Worm (Caenorhabditis elegans) whole organism, young adult: Measurements from ENCODE around the gene R144.13.

Source experiments
- F39B2.1 ChIP-seq: fragments of 200-800 bp; sonication (Bioruptor generic); IDR thresholded peaks from 2 replicates; pipeline ENCODE4 v1.3.6; 2022; ENCODE audit warnings: missing genetic modification reagents, missing genetic modification characterization, missing compliant biosample characterization
- F52B5.7 ChIP-seq: sonication (generic microtip); optimal IDR thresholded peaks from 2 replicates; lab custom pipeline; 2016; ENCODE audit warnings: mild to moderate bottlenecking, missing genetic modification characterization, missing compliant biosample characterization
- F57C9.4 ChIP-seq: sonication (generic microtip); optimal IDR thresholded peaks from 2 replicates; lab custom pipeline; 2017; ENCODE audit warnings: mild to moderate bottlenecking, missing genetic modification characterization, missing compliant biosample characterization
- T26A5.8 ChIP-seq: sonication (generic microtip); optimal IDR thresholded peaks from 2 replicates; lab custom pipeline; 2016; ENCODE audit warnings: missing genetic modification characterization, missing compliant biosample characterization
- Y79H2A.3 ChIP-seq: fragments of 200-800 bp; sonication (Bioruptor generic); conservative IDR thresholded peaks from 2 replicates; pipeline ENCODE4 v1.3.6; 2022; ENCODE audit warnings: missing genetic modification reagents, missing genetic modification characterization, missing compliant biosample characterization
- Y95B8A.8 ChIP-seq: fragments of 200-800 bp; sonication (Bioruptor generic); IDR thresholded peaks from 2 replicates; pipeline ENCODE4 v1.3.6; 2022; ENCODE audit warnings: missing genetic modification reagents, missing genetic modification characterization, missing compliant biosample characterization
- akir-1 ChIP-seq: fragments of 200-800 bp; sonication (Bioruptor generic); optimal IDR thresholded peaks from 2 replicates; lab custom pipeline; 2018; ENCODE audit warnings: mild to moderate bottlenecking, missing genetic modification characterization, moderate library complexity, missing compliant biosample characterization
- ama-1 ChIP-seq, 3 experiments: fragments of 150-350 bp in 1 of 3; sonication (generic microtip) in 2 of 3; optimal IDR thresholded peaks; 2 replicates each; lab custom pipeline; 2014 to 2018; ENCODE audit warnings: missing biosample characterization in 2 of 3, missing genetic modification characterization in 2 of 3, missing genetic modification reagents in 2 of 3
- aptf-2 ChIP-seq: fragments of 200-800 bp; sonication (Bioruptor generic); conservative IDR thresholded peaks from 2 replicates; pipeline ENCODE4 v1.3.6; 2022; ENCODE audit warnings: missing genetic modification reagents, missing genetic modification characterization, missing compliant biosample characterization
- attf-3 ChIP-seq: fragments of 200-800 bp; sonication (Bioruptor generic); conservative IDR thresholded peaks from 2 replicates; pipeline ENCODE4 v1.3.6; 2022; ENCODE audit warnings: missing genetic modification reagents, missing genetic modification characterization, missing compliant biosample characterization
- attf-5 ChIP-seq: fragments of 200-800 bp; sonication (Bioruptor generic); optimal IDR thresholded peaks from 2 replicates; lab custom pipeline; 2018; ENCODE audit warnings: mild to moderate bottlenecking, missing genetic modification characterization, missing compliant biosample characterization
- bed-1 ChIP-seq: fragments of 200-800 bp; sonication (Bioruptor generic); IDR thresholded peaks from 2 replicates; pipeline ENCODE4 v1.3.6; 2022; ENCODE audit warnings: missing genetic modification reagents, missing genetic modification characterization, missing compliant biosample characterization
- ccch-3 ChIP-seq: fragments of 200-800 bp; sonication (Bioruptor generic); optimal IDR thresholded peaks from 2 replicates; lab custom pipeline; 2018; ENCODE audit warnings: mild to moderate bottlenecking, missing genetic modification characterization, missing compliant biosample characterization
- cebp-1 ChIP-seq, 2 experiments: fragments of 200-800 bp in 1 of 2; sonication (Bioruptor generic) in 1 of 2; sonication (generic microtip) in 1 of 2; IDR thresholded peaks in 1 of 2; optimal IDR thresholded peaks in 1 of 2; 2 replicates each; pipeline versions ENCODE4 v1.3.6 to Lab custom; 2017 to 2022; ENCODE audit warnings: missing compliant biosample characterization in 2 of 2, missing genetic modification characterization in 2 of 2, mild to moderate bottlenecking in 1 of 2, missing genetic modification reagents in 1 of 2, moderate library complexity in 1 of 2
- ceh-40 ChIP-seq: fragments of 200-800 bp; sonication (Bioruptor generic); IDR thresholded peaks from 2 replicates; pipeline ENCODE4 v1.3.6; 2022; ENCODE audit warnings: missing genetic modification characterization, missing compliant biosample characterization
- ceh-79 ChIP-seq: sonication (generic microtip); optimal IDR thresholded peaks from 2 replicates; lab custom pipeline; 2017; ENCODE audit warnings: mild to moderate bottlenecking, missing genetic modification characterization, missing compliant biosample characterization
- chd-7 ChIP-seq: sonication (generic microtip); optimal IDR thresholded peaks from 2 replicates; lab custom pipeline; 2016; ENCODE audit warnings: mild to moderate bottlenecking, missing genetic modification characterization, moderate library complexity, missing compliant biosample characterization
- die-1 ChIP-seq: sonication (generic microtip); optimal IDR thresholded peaks from 2 replicates; lab custom pipeline; 2016; ENCODE audit warnings: missing genotype, mild to moderate bottlenecking, missing genetic modification characterization, missing compliant biosample characterization
- dox-1 ChIP-seq: fragments of 200-800 bp; sonication (Bioruptor generic); IDR thresholded peaks from 2 replicates; pipeline ENCODE4 v1.3.6; 2022; ENCODE audit warnings: missing genetic modification reagents, missing genetic modification characterization, missing compliant biosample characterization
- egrh-3 ChIP-seq: fragments of 200-800 bp; sonication (Bioruptor generic); IDR thresholded peaks from 2 replicates; pipeline ENCODE4 v1.3.6; 2022; ENCODE audit warnings: missing genetic modification reagents, missing genetic modification characterization, missing compliant biosample characterization
- ekl-4 ChIP-seq: fragments of 200-800 bp; sonication (Bioruptor generic); IDR thresholded peaks from 2 replicates; pipeline ENCODE4 v1.3.6; 2022; ENCODE audit warnings: missing genetic modification reagents, missing genetic modification characterization, missing compliant biosample characterization
- gei-17 ChIP-seq: fragments of 200-800 bp; sonication (Bioruptor generic); optimal IDR thresholded peaks from 2 replicates; lab custom pipeline; 2018; ENCODE audit warnings: mild to moderate bottlenecking, missing genetic modification characterization, missing compliant biosample characterization
- him-1 ChIP-seq: sonication (generic microtip); optimal IDR thresholded peaks from 2 replicates; lab custom pipeline; 2016; ENCODE audit warnings: missing genotype, missing genetic modification reagents, missing genetic modification characterization, missing compliant biosample characterization
- hlh-12 ChIP-seq: sonication (generic microtip); optimal IDR thresholded peaks from 2 replicates; lab custom pipeline; 2016; ENCODE audit warnings: missing genetic modification characterization, missing compliant biosample characterization
- hlh-26 ChIP-seq: fragments of 200-800 bp; sonication (Bioruptor generic); conservative IDR thresholded peaks from 2 replicates; pipeline ENCODE4 v1.3.6; 2022; ENCODE audit warnings: missing genetic modification reagents, missing genetic modification characterization, missing compliant biosample characterization
- hmg-20 ChIP-seq: fragments of 200-800 bp; sonication (Bioruptor generic); IDR thresholded peaks from 2 replicates; pipeline ENCODE4 v1.3.6; 2022; ENCODE audit warnings: missing genetic modification reagents, missing genetic modification characterization, missing compliant biosample characterization
- hsf-1 ChIP-seq: fragments of 200-800 bp; sonication (Bioruptor generic); IDR thresholded peaks from 2 replicates; pipeline ENCODE4 v1.3.6; 2022; ENCODE audit warnings: missing genetic modification reagents, missing genetic modification characterization, missing compliant biosample characterization
- lag-1 ChIP-seq: fragments of 200-800 bp; sonication (Bioruptor generic); IDR thresholded peaks from 2 replicates; pipeline ENCODE4 v1.3.6; 2022; ENCODE audit warnings: missing genetic modification reagents, missing genetic modification characterization, missing compliant biosample characterization
- let-607 ChIP-seq, 2 experiments: fragments of 200-800 bp in 1 of 2; sonication (Bioruptor generic) in 1 of 2; sonication (generic microtip) in 1 of 2; optimal IDR thresholded peaks; 2 replicates each; lab custom pipeline; 2016 to 2018; ENCODE audit warnings: mild to moderate bottlenecking in 2 of 2, missing compliant biosample characterization in 2 of 2, missing genetic modification characterization in 2 of 2, moderate library complexity in 2 of 2, missing genotype in 1 of 2
- lin-40 ChIP-seq: sonication (generic microtip); optimal IDR thresholded peaks from 2 replicates; lab custom pipeline; 2016; ENCODE audit warnings: missing genetic modification characterization, mild to moderate bottlenecking, missing compliant biosample characterization, missing genotype, missing genetic modification reagents
- lin-54 ChIP-seq: fragments of 200-800 bp; sonication (Bioruptor generic); optimal IDR thresholded peaks from 2 replicates; lab custom pipeline; 2018; ENCODE audit warnings: mild to moderate bottlenecking, missing genetic modification characterization, missing compliant biosample characterization
- mcd-1 ChIP-seq: fragments of 200-800 bp; sonication (Bioruptor generic); IDR thresholded peaks from 2 replicates; pipeline ENCODE4 v1.3.6; 2022; ENCODE audit warnings: missing genetic modification reagents, missing genetic modification characterization, missing compliant biosample characterization
- mes-4 ChIP-seq: sonication (generic microtip); optimal IDR thresholded peaks from 2 replicates; lab custom pipeline; 2016; ENCODE audit warnings: missing genotype, missing genetic modification characterization, missing compliant biosample characterization
- mxl-1 ChIP-seq: sonication (generic microtip); optimal IDR thresholded peaks from 2 replicates; lab custom pipeline; 2016; ENCODE audit warnings: missing genetic modification characterization, missing compliant biosample characterization
- nhr-90 ChIP-seq: sonication (generic microtip); optimal IDR thresholded peaks from 2 replicates; lab custom pipeline; 2016; ENCODE audit warnings: missing genotype, mild to moderate bottlenecking, missing genetic modification characterization, missing compliant biosample characterization
- pha-4 ChIP-seq: fragments of 150-350 bp; sonication (generic microtip); optimal IDR thresholded peaks from 2 replicates; lab custom pipeline; 2014; ENCODE audit warnings: missing biosample characterization, missing genetic modification reagents, missing genetic modification characterization
- rcor-1 ChIP-seq: fragments of 200-800 bp; sonication (Bioruptor generic); IDR thresholded peaks from 2 replicates; pipeline ENCODE4 v1.3.6; 2022; ENCODE audit warnings: missing genetic modification reagents, missing genetic modification characterization, missing compliant biosample characterization
- rec-8 ChIP-seq, 2 experiments: sonication (generic microtip); optimal IDR thresholded peaks; 2 replicates each; lab custom pipeline; 2016; ENCODE audit warnings: mild to moderate bottlenecking in 2 of 2, missing genetic modification characterization in 2 of 2, missing genetic modification reagents in 2 of 2, missing genotype in 2 of 2, missing biosample characterization in 1 of 2, missing compliant biosample characterization in 1 of 2, moderate library complexity in 1 of 2
- repo-1 ChIP-seq: sonication (generic microtip); optimal IDR thresholded peaks from 2 replicates; lab custom pipeline; 2017; ENCODE audit warnings: mild to moderate bottlenecking, missing genetic modification characterization, missing compliant biosample characterization
- sdz-38 ChIP-seq: sonication (generic microtip); optimal IDR thresholded peaks from 2 replicates; lab custom pipeline; 2016; ENCODE audit warnings: missing genotype, missing genetic modification characterization, missing compliant biosample characterization
- sea-2 ChIP-seq: fragments of 200-800 bp; sonication (Bioruptor generic); IDR thresholded peaks from 2 replicates; pipeline ENCODE4 v1.3.6; 2022; ENCODE audit warnings: missing genetic modification characterization, missing compliant biosample characterization
- snpc-1.3 ChIP-seq: sonication (generic microtip); optimal IDR thresholded peaks from 2 replicates; lab custom pipeline; 2017; ENCODE audit warnings: missing genetic modification characterization, mild to moderate bottlenecking, missing compliant biosample characterization, antibody characterized with exemption, moderate library complexity, missing genotype, missing genetic modification reagents; ENCODE audit not compliant: insufficient read depth
- xnd-1 ChIP-seq: sonication (generic microtip); optimal IDR thresholded peaks from 2 replicates; lab custom pipeline; 2016; ENCODE audit warnings: missing genotype, missing genetic modification reagents, missing genetic modification characterization, missing compliant biosample characterization
- zim-3 ChIP-seq: sonication (generic microtip); optimal IDR thresholded peaks from 2 replicates; lab custom pipeline; 2017; ENCODE audit warnings: mild to moderate bottlenecking, missing genetic modification characterization, moderate library complexity, missing compliant biosample characterization
- ztf-18 ChIP-seq: sonication (generic microtip); optimal IDR thresholded peaks from 2 replicates; lab custom pipeline; 2016; ENCODE audit warnings: missing genotype, mild to moderate bottlenecking, missing genetic modification characterization, missing compliant biosample characterization
- ztf-25 ChIP-seq: fragments of 200-800 bp; sonication (Bioruptor generic); IDR thresholded peaks from 2 replicates; pipeline ENCODE4 v1.3.6; 2022; ENCODE audit warnings: missing genetic modification reagents, missing genetic modification characterization, missing compliant biosample characterization
- ztf-28 ChIP-seq: fragments of 200-800 bp; sonication (Bioruptor generic); IDR thresholded peaks from 2 replicates; pipeline ENCODE4 v1.3.6; 2022; ENCODE audit warnings: missing genetic modification reagents, missing genetic modification characterization, missing compliant biosample characterization

Gene R144.13

DNA sequence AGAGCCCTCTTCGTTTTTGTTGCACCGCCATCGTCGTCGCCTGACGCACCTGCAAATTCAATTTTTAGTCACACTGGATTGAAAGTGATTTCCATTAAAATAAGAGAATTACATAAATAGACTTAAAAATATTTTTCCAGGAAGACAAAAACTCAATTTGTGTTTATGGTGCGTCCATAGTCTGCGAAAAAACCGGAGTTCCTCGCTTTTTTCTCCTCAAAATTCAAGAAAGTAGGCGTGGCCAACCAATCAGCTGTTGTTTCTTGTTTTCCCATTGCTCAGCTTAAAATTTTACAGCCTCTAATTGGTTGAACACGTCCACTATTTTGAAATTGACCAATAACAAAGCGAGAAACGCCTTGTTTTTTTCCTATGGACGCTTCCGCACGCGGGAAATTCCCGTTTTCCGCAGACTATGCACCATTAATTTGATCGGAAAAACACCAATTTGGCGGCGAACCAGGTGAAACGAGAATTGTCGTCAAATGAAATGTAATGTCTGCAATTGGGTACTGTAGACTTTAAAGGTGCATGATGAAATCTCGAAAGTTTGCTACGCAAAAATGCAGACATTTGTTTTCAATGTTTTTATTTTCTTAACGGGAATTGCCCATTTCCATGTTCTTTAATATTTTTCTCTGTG is 38.5 kb upstream of the R144.13 start, which contains the start of gene C27F2.7 (continued):
- TF ChIP-seq dox-1 = peak; percentile 84
- no peak for TF ChIP-seq ccch-3
- TF ChIP-seq Y79H2A.3 (GFP tag; lab: Robert Waterston, UW) = peak; percentile 73; the same call in 1 of the 2 replicates
- TF ChIP-seq rec-8 (tag; optimal IDR thresholded peaks at IDR 0.05; lab: Kevin White, UChicago) = no peak
- no peak for TF ChIP-seq egrh-3 (GFP tag; lab: Robert Waterston, UW)
- TF ChIP-seq T26A5.8 = no peak
- TF ChIP-seq hsf-1 (GFP tag; lab: Robert Waterston, UW) = peak; percentile 70
- TF ChIP-seq cebp-1 (GFP tag; IDR thresholded peaks at IDR 0.05; lab: Robert Waterston, UW) = no peak
- TF ChIP-seq cebp-1 (tag; optimal IDR thresholded peaks at IDR 0.05; lab: Kevin White, UChicago) = no peak
- peak; percentile 75 for TF ChIP-seq lin-54 (GFP tag; lab: Kevin White, UChicago)
- no peak for TF ChIP-seq die-1
- no peak for TF ChIP-seq mes-4 (tag; lab: Kevin White, UChicago)
- no peak for TF ChIP-seq F39B2.1 (GFP tag; lab: Robert Waterston, UW)
- TF ChIP-seq repo-1 (tag; lab: Kevin White, UChicago) = no peak
- TF ChIP-seq gei-17 (GFP tag; lab: Kevin White, UChicago) = no peak
- no peak for TF ChIP-seq hlh-26 (GFP tag; lab: Robert Waterston, UW)
- peak; percentile 80 for TF ChIP-seq xnd-1
- no peak for TF ChIP-seq F57C9.4 (tag; lab: Kevin White, UChicago)
- no peak for TF ChIP-seq attf-3 (GFP tag; lab: Robert Waterston, UW)
- no peak for TF ChIP-seq let-607 (tag; optimal IDR thresholded peaks at IDR 0.05; lab: Kevin White, UChicago)
- TF ChIP-seq Y95B8A.8 = peak; percentile 81
- no peak for TF ChIP-seq snpc-1.3 (tag; lab: Kevin White, UChicago)
- no peak for TF ChIP-seq bed-1 (GFP tag; lab: Robert Waterston, UW)
- no peak for TF ChIP-seq ama-1 (optimal IDR thresholded peaks at IDR 0.05; lab: Kevin White, UChicago)
- no peak for TF ChIP-seq ama-1 (GFP tag; optimal IDR thresholded peaks at IDR 0.05; lab: Kevin White, UChicago)
- TF ChIP-seq pha-4 (tag; lab: Kevin White, UChicago) = no peak
- TF ChIP-seq ceh-40 (GFP tag; lab: Robert Waterston, UW) = no peak
- no peak for TF ChIP-seq hlh-12 (tag; lab: Kevin White, UChicago)
- peak; percentile 28 for TF ChIP-seq him-1 (tag; lab: Kevin White, UChicago)
- TF ChIP-seq sea-2 = no peak
- TF ChIP-seq nhr-90 (tag; lab: Kevin White, UChicago) = no peak
- no peak for TF ChIP-seq lin-40 (tag; lab: Kevin White, UChicago)
- peak; percentile 83 for TF ChIP-seq rcor-1 (GFP tag; lab: Robert Waterston, UW)
- TF ChIP-seq F52B5.7 = no peak
- TF ChIP-seq akir-1 = no peak
- TF ChIP-seq ztf-18 (tag; lab: Kevin White, UChicago) = peak; percentile 46
- TF ChIP-seq ekl-4 (GFP tag; lab: Robert Waterston, UW) = peak; percentile 66
- no peak for TF ChIP-seq mxl-1 (tag; lab: Kevin White, UChicago)
- no peak for TF ChIP-seq mcd-1 (GFP tag; lab: Robert Waterston, UW)
- no peak for TF ChIP-seq hmg-20
- TF ChIP-seq ceh-79 (tag; lab: Kevin White, UChicago) = no peak
- TF ChIP-seq ztf-28 (GFP tag; lab: Robert Waterston, UW) = no peak
- TF ChIP-seq lag-1 (GFP tag; lab: Robert Waterston, UW) = no peak
- TF ChIP-seq sdz-38 (tag; lab: Kevin White, UChicago) = no peak
- TF ChIP-seq chd-7 = no peak
- TF ChIP-seq attf-5 (GFP tag; lab: Kevin White, UChicago) = no peak
- no peak for TF ChIP-seq zim-3
- 0 out of 2 replicates have a peak, but pooled peaks have one; percentile 38 for TF ChIP-seq ztf-25 (GFP tag; lab: Robert Waterston, UW)
- TF ChIP-seq aptf-2 = 0 out of 2 replicates have a peak, but pooled peaks have one; percentile 34
